Fruit fly (Drosophila melanogaster) whole organism, prepupa: ENCODE results near the gene CG17404.
A peak's percentile ranks its signal among the peaks of the same experiment; 100 is the strongest.

ENCODE experiments used
- Blimp-1 ChIP-seq: fragments of 200-800 bp; sonication (Bioruptor generic); optimal IDR thresholded peaks from 3 replicates; lab custom pipeline; 2017; ENCODE audit warnings: missing biosample characterization, missing genetic modification characterization, mild to moderate bottlenecking, moderate library complexity, missing genetic modification reagents
- CG10631 ChIP-seq: fragments of 200-800 bp; sonication (Bioruptor generic); optimal IDR thresholded peaks from 2 replicates; lab custom pipeline; 2016; ENCODE audit warnings: missing biosample characterization, missing genetic modification characterization
- CG11294 ChIP-seq: fragments of 200-800 bp; sonication (Bioruptor generic); IDR thresholded peaks from 2 replicates; pipeline ENCODE4 v1.3.6; 2022; ENCODE audit warnings: missing biosample characterization, missing genetic modification characterization
- CG11762 ChIP-seq: fragments of 200-800 bp; sonication (Bioruptor generic); optimal IDR thresholded peaks from 3 replicates; lab custom pipeline; 2016; ENCODE audit warnings: missing biosample characterization, missing genetic modification characterization; ENCODE audit not compliant: insufficient read depth
- CG15336 ChIP-seq: fragments of 200-800 bp; sonication (Bioruptor generic); IDR thresholded peaks from 2 replicates; pipeline ENCODE4 v1.3.6; 2022; ENCODE audit warnings: missing biosample characterization, missing genetic modification characterization
- CG1621 ChIP-seq: fragments of 200-800 bp; sonication (Bioruptor generic); optimal IDR thresholded peaks from 3 replicates; lab custom pipeline; 2018; ENCODE audit warnings: missing biosample characterization, mild to moderate bottlenecking, missing genetic modification characterization
- CG3032 ChIP-seq: fragments of 200-800 bp; optimal IDR thresholded peaks from 2 replicates; lab custom pipeline; 2019; ENCODE audit warnings: missing biosample characterization, mild to moderate bottlenecking, missing genetic modification characterization, moderate library complexity
- CG31627 ChIP-seq: fragments of 200-800 bp; sonication (Bioruptor generic); optimal IDR thresholded peaks from 3 replicates; lab custom pipeline; 2016; ENCODE audit warnings: missing biosample characterization, missing genetic modification characterization
- CG3919 ChIP-seq: fragments of 200-800 bp; sonication (Bioruptor generic); optimal IDR thresholded peaks from 3 replicates; lab custom pipeline; 2016; ENCODE audit warnings: missing biosample characterization, missing genetic modification characterization
- CG4318 ChIP-seq: fragments of 200-800 bp; sonication (Bioruptor generic); optimal IDR thresholded peaks from 3 replicates; lab custom pipeline; 2017; ENCODE audit warnings: missing biosample characterization, mild to moderate bottlenecking, missing genetic modification characterization
- CG6163 ChIP-seq: fragments of 200-800 bp; sonication (Bioruptor generic); IDR thresholded peaks from 3 replicates; pipeline ENCODE4 v1.3.6; 2022; ENCODE audit warnings: missing biosample characterization, missing genetic modification characterization
- CG6276 ChIP-seq: fragments of 200-800 bp; sonication (Bioruptor generic); optimal IDR thresholded peaks from 2 replicates; lab custom pipeline; 2017; ENCODE audit warnings: missing biosample characterization, mild to moderate bottlenecking, missing genetic modification characterization
- CG6792 ChIP-seq: fragments of 200-800 bp; sonication (Bioruptor generic); optimal IDR thresholded peaks from 3 replicates; lab custom pipeline; 2016; ENCODE audit warnings: missing biosample characterization, missing genetic modification characterization
- CG6854 ChIP-seq: fragments of 200-800 bp; sonication (Bioruptor generic); optimal IDR thresholded peaks from 2 replicates; lab custom pipeline; 2017; ENCODE audit warnings: missing biosample characterization, mild to moderate bottlenecking, missing genetic modification characterization
- CG7368 ChIP-seq: fragments of 200-800 bp; sonication (Bioruptor generic); optimal IDR thresholded peaks from 3 replicates; lab custom pipeline; 2016; ENCODE audit warnings: missing biosample characterization, missing genetic modification characterization
- CG8319 ChIP-seq: fragments of 200-800 bp; sonication (Bioruptor generic); optimal IDR thresholded peaks from 3 replicates; lab custom pipeline; 2016; ENCODE audit warnings: missing biosample characterization, missing genetic modification characterization
- CG8632 ChIP-seq: fragments of 200-800 bp; sonication (Bioruptor generic); optimal IDR thresholded peaks from 3 replicates; lab custom pipeline; 2016; ENCODE audit warnings: missing biosample characterization, missing genetic modification characterization
- CG9139 ChIP-seq: fragments of 200-800 bp; sonication (Bioruptor generic); optimal IDR thresholded peaks from 3 replicates; lab custom pipeline; 2017; ENCODE audit warnings: missing biosample characterization, mild to moderate bottlenecking, missing genetic modification characterization
- Eip75B ChIP-seq: fragments of 200-800 bp; sonication (Bioruptor generic); optimal IDR thresholded peaks from 3 replicates; lab custom pipeline; 2016; ENCODE audit warnings: missing biosample characterization, missing genetic modification characterization
- Eip78C ChIP-seq: fragments of 200-800 bp; sonication (Bioruptor generic); peaks from one replicate; lab custom pipeline; 2016; ENCODE audit warnings: missing biosample characterization, missing genetic modification characterization
- Eip93F ChIP-seq: fragments of 200-800 bp; sonication (Bioruptor generic); optimal IDR thresholded peaks from 2 replicates; lab custom pipeline; 2016; ENCODE audit warnings: missing biosample characterization, mild to moderate bottlenecking, missing genetic modification characterization
- Hr38 ChIP-seq: sonication (Bioruptor generic); optimal IDR thresholded peaks from 2 replicates; lab custom pipeline; 2016; ENCODE audit warnings: missing biosample characterization, missing genetic modification characterization
- Hr4 ChIP-seq: fragments of 200-800 bp; sonication (Bioruptor generic); optimal IDR thresholded peaks from 3 replicates; lab custom pipeline; 2016; ENCODE audit warnings: missing biosample characterization, missing genetic modification characterization
- OdsH ChIP-seq: fragments of 200-800 bp; sonication (Bioruptor generic); optimal IDR thresholded peaks from 3 replicates; lab custom pipeline; 2016; ENCODE audit warnings: missing biosample characterization, missing genetic modification characterization
- Smox ChIP-seq: fragments of 200-800 bp; sonication (Bioruptor generic); optimal IDR thresholded peaks from 3 replicates; lab custom pipeline; 2016; ENCODE audit warnings: missing biosample characterization, missing genetic modification characterization
- Sox102F ChIP-seq: fragments of 200-800 bp; sonication (Bioruptor generic); optimal IDR thresholded peaks from 2 replicates; lab custom pipeline; 2016; ENCODE audit warnings: missing biosample characterization, mild to moderate bottlenecking, missing genetic modification characterization
- Sox15 ChIP-seq: fragments of 200-800 bp; sonication (Bioruptor generic); optimal IDR thresholded peaks from 3 replicates; lab custom pipeline; 2016; ENCODE audit warnings: missing biosample characterization, missing genetic modification characterization
- acj6 ChIP-seq: fragments of 200-800 bp; sonication (Bioruptor generic); optimal IDR thresholded peaks from 3 replicates; lab custom pipeline; 2016; ENCODE audit warnings: missing biosample characterization, missing genetic modification characterization
- cyc ChIP-seq: fragments of 200-800 bp; sonication (Bioruptor generic); optimal IDR thresholded peaks from 3 replicates; lab custom pipeline; 2016; ENCODE audit warnings: missing biosample characterization, missing genetic modification characterization
- dac ChIP-seq: fragments of 200-800 bp; sonication (Bioruptor generic); optimal IDR thresholded peaks from 2 replicates; lab custom pipeline; 2017; ENCODE audit warnings: missing biosample characterization, mild to moderate bottlenecking, missing genetic modification characterization
- dsx ChIP-seq: fragments of 200-800 bp; optimal IDR thresholded peaks from 3 replicates; lab custom pipeline; 2019; ENCODE audit warnings: missing biosample characterization, mild to moderate bottlenecking, missing genetic modification characterization, moderate library complexity; ENCODE audit not compliant: poor library complexity, severe bottlenecking
- eg ChIP-seq: fragments of 200-800 bp; sonication (Bioruptor generic); IDR thresholded peaks from 3 replicates; pipeline ENCODE4 v1.3.6; 2022; ENCODE audit warnings: missing biosample characterization, missing genetic modification characterization
- fd59A ChIP-seq: fragments of 200-800 bp; sonication (Bioruptor generic); optimal IDR thresholded peaks from 2 replicates; lab custom pipeline; 2017; ENCODE audit warnings: missing biosample characterization, mild to moderate bottlenecking, missing genetic modification characterization, missing genetic modification reagents
- fd85E ChIP-seq: fragments of 200-800 bp; sonication (Bioruptor generic); optimal IDR thresholded peaks from 3 replicates; lab custom pipeline; 2016; ENCODE audit warnings: missing biosample characterization, missing genetic modification characterization
- fkh ChIP-seq: fragments of 200-800 bp; sonication (Bioruptor generic); optimal IDR thresholded peaks from 3 replicates; lab custom pipeline; 2017; ENCODE audit warnings: missing biosample characterization, mild to moderate bottlenecking, missing genetic modification characterization, moderate library complexity
- lz ChIP-seq: fragments of 200-800 bp; sonication (Bioruptor generic); optimal IDR thresholded peaks from 3 replicates; lab custom pipeline; 2016; ENCODE audit warnings: missing biosample characterization, missing genetic modification characterization
- net ChIP-seq: fragments of 200-800 bp; sonication (Bioruptor generic); optimal IDR thresholded peaks from 3 replicates; lab custom pipeline; 2016; ENCODE audit warnings: missing biosample characterization, missing genetic modification characterization
- salr ChIP-seq, 2 experiments: fragments of 200-800 bp; sonication (Bioruptor generic); optimal IDR thresholded peaks; 3 replicates each; lab custom pipeline; 2016 to 2018; ENCODE audit warnings: missing biosample characterization in 2 of 2, missing genetic modification characterization in 2 of 2, mild to moderate bottlenecking in 1 of 2
- spab ChIP-seq: fragments of 200-800 bp; sonication (Bioruptor generic); optimal IDR thresholded peaks from 2 replicates; lab custom pipeline; 2017; ENCODE audit warnings: missing biosample characterization, mild to moderate bottlenecking, missing genetic modification characterization, missing genetic modification reagents
- ss ChIP-seq, 2 experiments: fragments of 200-800 bp; sonication (Bioruptor generic); optimal IDR thresholded peaks; 2 replicates in 1 of 2; 3 replicates in 1 of 2; lab custom pipeline; 2017 to 2018; ENCODE audit warnings: mild to moderate bottlenecking in 2 of 2, missing biosample characterization in 2 of 2, missing genetic modification characterization in 2 of 2, moderate library complexity in 1 of 2
- topi ChIP-seq: fragments of 200-800 bp; sonication (Bioruptor generic); optimal IDR thresholded peaks from 3 replicates; lab custom pipeline; 2016; ENCODE audit warnings: missing biosample characterization, missing genetic modification characterization

The CG17404 gene

DNA sequence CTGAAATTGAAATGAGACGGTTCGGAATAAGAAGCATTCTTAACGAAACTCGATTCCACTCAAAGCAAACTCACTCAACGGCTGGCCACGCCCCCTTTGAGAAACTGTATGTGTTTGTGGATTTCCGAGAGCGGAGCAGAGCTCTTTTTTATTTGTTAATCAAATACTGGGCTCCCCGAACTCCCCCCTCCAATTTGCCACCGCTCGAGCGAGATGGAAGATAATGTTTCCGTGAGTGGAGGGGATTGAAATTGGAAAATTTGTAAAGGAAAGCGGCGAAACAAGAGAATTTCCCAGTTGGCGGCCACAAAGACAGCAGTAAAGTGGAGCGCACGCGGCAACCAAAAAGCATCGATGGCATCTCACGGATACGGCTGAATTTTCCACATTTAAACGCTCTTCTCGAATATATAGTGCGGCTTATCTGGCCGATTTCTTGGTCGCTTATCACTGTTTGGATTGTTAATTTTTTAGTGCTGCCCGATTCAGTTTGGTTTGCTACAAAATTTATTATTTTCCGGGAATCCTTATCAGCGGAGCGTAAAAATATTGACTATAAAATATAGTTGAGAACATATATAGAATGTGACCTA lies 19.7 kb upstream of the CG17404 start (continued):
- TF ChIP-seq Smox (GFP tag; lab: Kevin White, UChicago), result no peak
- TF ChIP-seq CG6276, result peak; percentile 27
- no peak for TF ChIP-seq CG15336
- peak; percentile 4 for TF ChIP-seq topi (GFP tag; lab: Kevin White, UChicago)
- no peak for TF ChIP-seq cyc (GFP tag; lab: Kevin White, UChicago)
- TF ChIP-seq Hr4 (GFP tag; lab: Kevin White, UChicago), result no peak
- TF ChIP-seq CG31627 (GFP tag; lab: Kevin White, UChicago), result no peak
- no peak for TF ChIP-seq CG8632
- TF ChIP-seq fd85E (GFP tag; lab: Kevin White, UChicago), result no peak
- TF ChIP-seq dsx (GFP tag; lab: Kevin White, UChicago), result no peak
- TF ChIP-seq CG9139 (GFP tag; lab: Kevin White, UChicago), result no peak
- peak; percentile 78 for TF ChIP-seq fkh (GFP tag; lab: Kevin White, UChicago)
- TF ChIP-seq CG1621 (tag; lab: Kevin White, UChicago), result no peak
- TF ChIP-seq Eip93F, result no peak
- no peak for TF ChIP-seq fd59A (GFP tag; lab: Kevin White, UChicago)
- TF ChIP-seq salr (GFP tag; optimal IDR thresholded peaks at IDR 0.05; lab: Kevin White, UChicago), result no peak
- TF ChIP-seq CG11294 (GFP tag; lab: Robert Waterston, UW), result no peak
- no peak for TF ChIP-seq CG10631 (GFP tag; lab: Kevin White, UChicago)
- TF ChIP-seq CG4318 (GFP tag; lab: Kevin White, UChicago), result no peak
- TF ChIP-seq Sox102F (GFP tag; lab: Kevin White, UChicago), result no peak
- no peak for TF ChIP-seq CG7368 (GFP tag; lab: Kevin White, UChicago)
- no peak; the same call in 2 of the 3 replicates for TF ChIP-seq CG6163 (GFP tag; lab: Robert Waterston, UW)
- TF ChIP-seq spab, result no peak
- no peak for TF ChIP-seq Hr38 (GFP tag; lab: Kevin White, UChicago)
- TF ChIP-seq acj6 (GFP tag; lab: Kevin White, UChicago), result no peak
- TF ChIP-seq OdsH, result no peak
- no peak for TF ChIP-seq Eip78C (GFP tag; lab: Kevin White, UChicago)
- TF ChIP-seq CG8319, result no peak
- TF ChIP-seq, all 60 proteins: peak for 7

DNA sequence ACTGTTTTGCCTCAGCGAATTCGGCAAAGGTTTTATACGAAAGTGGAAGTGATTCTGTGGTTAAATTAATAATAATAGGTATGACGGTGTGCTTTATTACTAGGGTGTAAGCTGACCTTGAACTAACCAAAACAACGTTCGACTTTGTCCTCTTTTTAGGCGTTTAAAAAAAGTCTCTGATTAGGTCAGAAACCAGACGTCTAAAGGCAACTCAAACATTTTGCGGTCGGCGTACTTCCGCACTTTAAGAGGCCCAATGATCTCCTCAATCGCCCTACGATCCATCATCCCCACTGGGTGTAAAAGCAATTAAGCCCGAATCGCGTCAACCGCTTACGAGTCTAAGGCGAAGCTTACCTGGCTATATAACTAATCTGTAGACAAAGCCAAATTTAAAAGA lies 14.3 kb upstream of the CG17404 start, which contains the start of gene Cyp313a3:
TSS of gene Cyp313a3 (minus strand) at position 101 of the 400 bp plus-strand sequence.
- TF ChIP-seq CG6854 (GFP tag; lab: Kevin White, UChicago) (no peak), CG11294 (GFP tag; lab: Robert Waterston, UW) (no peak), net (GFP tag; lab: Kevin White, UChicago) (no peak), eg (GFP tag; lab: Robert Waterston, UW) (no peak), fd59A (GFP tag; lab: Kevin White, UChicago) (no peak), spab (no peak), fd85E (GFP tag; lab: Kevin White, UChicago) (no peak), cyc (GFP tag; lab: Kevin White, UChicago) (no peak), Sox102F (GFP tag; lab: Kevin White, UChicago) (no peak), CG6792 (GFP tag; lab: Kevin White, UChicago) (no peak), CG10631 (GFP tag; lab: Kevin White, UChicago) (no peak), Hr4 (GFP tag; lab: Kevin White, UChicago) (no peak), CG11762 (no peak), topi (GFP tag; lab: Kevin White, UChicago) (no peak), dac (GFP tag; lab: Kevin White, UChicago) (no peak), dsx (GFP tag; lab: Kevin White, UChicago) (no peak)

DNA sequence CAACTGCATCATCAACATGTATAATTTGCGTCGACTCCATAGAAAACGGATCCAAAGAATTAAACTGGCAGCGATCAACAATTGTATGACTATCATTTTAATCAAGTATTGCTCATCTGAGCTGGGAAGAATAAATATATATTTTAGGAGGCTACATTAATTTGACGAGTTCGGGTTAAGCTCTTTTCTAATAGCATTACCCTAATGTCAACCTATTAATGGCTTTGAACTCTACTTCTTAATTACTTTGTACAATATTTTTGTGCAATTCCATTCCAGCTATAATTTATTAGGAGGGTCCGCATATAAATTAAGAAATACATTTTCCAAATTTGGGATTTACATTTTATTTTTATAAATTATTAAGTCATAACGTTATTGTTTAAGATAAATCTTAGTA lies 12.0 kb upstream of the CG17404 start, which contains the start of gene Cyp313a2:
TSS of gene Cyp313a2 (minus strand) at position 101 of the 400 bp plus-strand sequence.
- TF ChIP-seq Eip75B (GFP tag; lab: Kevin White, UChicago) (no peak), CG3032 (tag; lab: Kevin White, UChicago) (no peak), CG31627 (GFP tag; lab: Kevin White, UChicago) (no peak), Sox102F (GFP tag; lab: Kevin White, UChicago) (no peak), Sox15 (GFP tag; lab: Kevin White, UChicago) (no peak), CG3919 (GFP tag; lab: Kevin White, UChicago) (no peak), Blimp-1 (GFP tag; lab: Kevin White, UChicago) (no peak), lz (GFP tag; lab: Kevin White, UChicago) (no peak), Hr38 (GFP tag; lab: Kevin White, UChicago) (no peak), ss (GFP tag; optimal IDR thresholded peaks at IDR 0.05; lab: Kevin White, UChicago) (no peak), topi (GFP tag; lab: Kevin White, UChicago) (no peak)
